Worm (Caenorhabditis elegans) whole organism, L4 larva: ENCODE measurements around the gene C50B8.5.

Experiments used
- F26F4.8 ChIP-seq: fragments of 200-800 bp; sonication (Bioruptor generic); conservative IDR thresholded peaks from 2 replicates; pipeline ENCODE4 v1.3.6; 2022; ENCODE audit warnings: missing genetic modification characterization, missing compliant biosample characterization
- ceh-32 ChIP-seq: sonication (generic microtip); optimal IDR thresholded peaks from 2 replicates; lab custom pipeline; 2016; ENCODE audit warnings: mild to moderate bottlenecking, missing genetic modification characterization, missing compliant biosample characterization; ENCODE audit not compliant: poor library complexity
- ceh-82 ChIP-seq: sonication (generic microtip); optimal IDR thresholded peaks from 2 replicates; lab custom pipeline; 2017; ENCODE audit warnings: missing biosample characterization, missing genetic modification characterization
- dmd-8 ChIP-seq: fragments of 200-800 bp; sonication (Bioruptor generic); IDR thresholded peaks from 2 replicates; pipeline ENCODE4 v1.3.6; 2022; ENCODE audit warnings: missing genetic modification characterization, missing compliant biosample characterization
- egl-27 ChIP-seq: sonication (generic microtip); optimal IDR thresholded peaks from 3 replicates; lab custom pipeline; 2017; ENCODE audit warnings: missing biosample characterization, missing genetic modification reagents, missing genetic modification characterization
- lin-13 ChIP-seq: fragments of 150-350 bp; optimal IDR thresholded peaks from 2 replicates; lab custom pipeline; 2014; ENCODE audit warnings: missing biosample characterization, missing genetic modification reagents, missing genetic modification characterization
- lir-3 ChIP-seq: sonication (generic microtip); optimal IDR thresholded peaks from 2 replicates; lab custom pipeline; 2016; ENCODE audit warnings: mild to moderate bottlenecking, missing genetic modification characterization, missing compliant biosample characterization
- nhr-237 ChIP-seq: sonication (generic microtip); optimal IDR thresholded peaks from 2 replicates; lab custom pipeline; 2017; ENCODE audit warnings: missing biosample characterization, missing genetic modification characterization
- nhr-28 ChIP-seq: fragments of 150-350 bp; optimal IDR thresholded peaks from 2 replicates; lab custom pipeline; 2014; ENCODE audit warnings: missing biosample characterization, missing genetic modification characterization
- snpc-4 ChIP-seq: fragments of 150-350 bp; optimal IDR thresholded peaks from 2 replicates; lab custom pipeline; 2014; ENCODE audit warnings: missing biosample characterization, missing genetic modification characterization
- vab-7 ChIP-seq: fragments of 200-800 bp; sonication (Bioruptor generic); IDR thresholded peaks from 2 replicates; pipeline ENCODE4 v1.3.6; 2022; ENCODE audit warnings: missing genetic modification reagents, missing genetic modification characterization, missing compliant biosample characterization

ce11 chrV:13565781-13566180 is 15.0 kb upstream of the C50B8.5 start, which contains the start of gene slrp-1:
- no peak for TF ChIP-seq snpc-4 (tag; lab: Kevin White, UChicago)
- TF ChIP-seq dmd-8 (GFP tag; lab: Robert Waterston, UW): no peak
- TF ChIP-seq nhr-237 (tag; lab: Kevin White, UChicago): no peak
- no peak for TF ChIP-seq ceh-32 (tag; lab: Kevin White, UChicago)
- no peak for TF ChIP-seq nhr-28 (tag; lab: Kevin White, UChicago)
- no peak for TF ChIP-seq ceh-82 (tag; lab: Kevin White, UChicago)
- no peak for TF ChIP-seq lin-13 (GFP tag; lab: Kevin White, UChicago)
- TF ChIP-seq egl-27: no peak
- TF ChIP-seq vab-7: no peak
- TF ChIP-seq F26F4.8 (GFP tag; lab: Robert Waterston, UW): no peak
- no peak for TF ChIP-seq lir-3 (tag; lab: Kevin White, UChicago)
